Worm (Caenorhabditis elegans) whole organism, L3 larva: ENCODE results near the gene ins-32.

ENCODE experiments used
- R02D3.7 ChIP-seq: fragments of 150-350 bp; optimal IDR thresholded peaks from 2 replicates; lab custom pipeline; 2014; ENCODE audit warnings: missing biosample characterization, missing genetic modification characterization
- ZK546.5 ChIP-seq: sonication (generic microtip); optimal IDR thresholded peaks from 2 replicates; lab custom pipeline; 2017; ENCODE audit warnings: missing biosample characterization, missing genetic modification characterization
- aly-2 ChIP-seq: fragments of 150-350 bp; optimal IDR thresholded peaks from 2 replicates; lab custom pipeline; 2014; ENCODE audit warnings: missing biosample characterization, missing genetic modification characterization
- ama-1 ChIP-seq: fragments of 150-350 bp; optimal IDR thresholded peaks from 2 replicates; lab custom pipeline; 2018
- ceh-16 ChIP-seq: sonication (generic microtip); optimal IDR thresholded peaks from 2 replicates; lab custom pipeline; 2017; ENCODE audit warnings: missing biosample characterization, missing genetic modification characterization
- ceh-9 ChIP-seq: sonication (generic microtip); optimal IDR thresholded peaks from 2 replicates; lab custom pipeline; 2018; ENCODE audit warnings: missing biosample characterization, missing genetic modification characterization
- daf-12 ChIP-seq: fragments of 150-350 bp; optimal IDR thresholded peaks from 2 replicates; lab custom pipeline; 2014; ENCODE audit warnings: missing biosample characterization, missing genetic modification reagents, missing genetic modification characterization
- egl-27 ChIP-seq: sonication (generic microtip); optimal IDR thresholded peaks from 4 replicates; lab custom pipeline; 2017; ENCODE audit warnings: missing biosample characterization, missing genetic modification reagents, missing genetic modification characterization
- egl-5 ChIP-seq: fragments of 150-350 bp; optimal IDR thresholded peaks from 2 replicates; lab custom pipeline; 2017; ENCODE audit warnings: missing biosample characterization, missing genetic modification reagents, missing genetic modification characterization, inconsistent platforms
- elt-1 ChIP-seq: fragments of 150-350 bp; optimal IDR thresholded peaks from 2 replicates; lab custom pipeline; 2014; ENCODE audit warnings: missing biosample characterization, missing genetic modification characterization
- elt-2 ChIP-seq: sonication (generic microtip); optimal IDR thresholded peaks from 2 replicates; lab custom pipeline; 2016; ENCODE audit warnings: missing genetic modification reagents, mild to moderate bottlenecking, missing genetic modification characterization, missing compliant biosample characterization
- elt-3 ChIP-seq, 3 experiments: fragments of 150-350 bp in 1 of 3; sonication (generic microtip) in 2 of 3; optimal IDR thresholded peaks; 2 replicates in 2 of 3; 4 replicates in 1 of 3; lab custom pipeline; 2014 to 2017; ENCODE audit warnings: missing biosample characterization in 3 of 3, missing genetic modification characterization in 3 of 3
- eor-1 ChIP-seq, 2 experiments: fragments of 150-350 bp; optimal IDR thresholded peaks; 2 replicates each; lab custom pipeline; 2014 to 2018; ENCODE audit warnings: missing biosample characterization in 2 of 2, missing genetic modification characterization in 2 of 2
- fkh-2 ChIP-seq: fragments of 150-350 bp; optimal IDR thresholded peaks from 2 replicates; lab custom pipeline; 2014; ENCODE audit warnings: missing biosample characterization, missing genetic modification reagents, missing genetic modification characterization
- fos-1 ChIP-seq: fragments of 150-350 bp; optimal IDR thresholded peaks from 2 replicates; lab custom pipeline; 2014; ENCODE audit warnings: missing biosample characterization, missing genetic modification characterization
- hmg-11 ChIP-seq: sonication (generic microtip); optimal IDR thresholded peaks from 2 replicates; lab custom pipeline; 2016; ENCODE audit warnings: missing genetic modification characterization, missing compliant biosample characterization
- jun-1 ChIP-seq: fragments of 150-350 bp; optimal IDR thresholded peaks from 2 replicates; lab custom pipeline; 2014; ENCODE audit warnings: missing biosample characterization, missing genetic modification reagents, missing genetic modification characterization
- lin-15B ChIP-seq: fragments of 150-350 bp; optimal IDR thresholded peaks from 2 replicates; lab custom pipeline; 2014; ENCODE audit warnings: missing biosample characterization, missing genetic modification characterization
- lin-39 ChIP-seq: fragments of 150-350 bp; optimal IDR thresholded peaks from 2 replicates; lab custom pipeline; 2018; ENCODE audit warnings: missing biosample characterization, missing genetic modification reagents, missing genetic modification characterization
- lsy-12 ChIP-seq: sonication (generic microtip); optimal IDR thresholded peaks from 2 replicates; lab custom pipeline; 2016; ENCODE audit warnings: mild to moderate bottlenecking, missing genetic modification characterization, missing compliant biosample characterization
- mdl-1 ChIP-seq: fragments of 150-350 bp; optimal IDR thresholded peaks from 2 replicates; lab custom pipeline; 2014; ENCODE audit warnings: missing biosample characterization, missing genetic modification characterization
- nfya-1 ChIP-seq: sonication (generic microtip); optimal IDR thresholded peaks from 2 replicates; lab custom pipeline; 2017; ENCODE audit warnings: missing genetic modification characterization, mild to moderate bottlenecking, missing compliant biosample characterization, antibody characterized with exemption, moderate library complexity; ENCODE audit not compliant: insufficient read depth
- nhr-11 ChIP-seq: fragments of 150-350 bp; optimal IDR thresholded peaks from 2 replicates; lab custom pipeline; 2014; ENCODE audit warnings: missing biosample characterization, missing genetic modification characterization
- nhr-12 ChIP-seq: fragments of 150-350 bp; optimal IDR thresholded peaks from 2 replicates; lab custom pipeline; 2014; ENCODE audit warnings: missing biosample characterization, missing genetic modification characterization
- nhr-25 ChIP-seq: sonication (generic microtip); optimal IDR thresholded peaks from 2 replicates; lab custom pipeline; 2017; ENCODE audit warnings: missing biosample characterization, missing genetic modification characterization
- nhr-28 ChIP-seq: fragments of 150-350 bp; optimal IDR thresholded peaks from 2 replicates; lab custom pipeline; 2014; ENCODE audit warnings: missing biosample characterization, missing genetic modification characterization
- nhr-43 ChIP-seq: sonication (generic microtip); optimal IDR thresholded peaks from 2 replicates; lab custom pipeline; 2016; ENCODE audit warnings: mild to moderate bottlenecking, missing genetic modification characterization, missing compliant biosample characterization; ENCODE audit not compliant: poor library complexity, severe bottlenecking
- nhr-67 ChIP-seq: fragments of 150-350 bp; optimal IDR thresholded peaks from 2 replicates; lab custom pipeline; 2014; ENCODE audit warnings: missing biosample characterization, missing genetic modification characterization
- nhr-76 ChIP-seq: fragments of 150-350 bp; sonication (generic microtip); optimal IDR thresholded peaks from 5 replicates; lab custom pipeline; 2014; ENCODE audit warnings: missing biosample characterization, missing genetic modification characterization
- pqm-1 ChIP-seq: fragments of 150-350 bp; optimal IDR thresholded peaks from 2 replicates; lab custom pipeline; 2017; ENCODE audit warnings: missing biosample characterization, missing genetic modification characterization, inconsistent platforms
- unc-39 ChIP-seq: sonication (generic microtip); optimal IDR thresholded peaks from 4 replicates; lab custom pipeline; 2017; ENCODE audit warnings: missing biosample characterization, missing genetic modification characterization
- unc-62 ChIP-seq: fragments of 150-350 bp; sonication (generic microtip); optimal IDR thresholded peaks from 4 replicates; lab custom pipeline; 2014; ENCODE audit warnings: missing biosample characterization, missing genetic modification reagents, missing genetic modification characterization
- zag-1 ChIP-seq: fragments of 150-350 bp; optimal IDR thresholded peaks from 2 replicates; lab custom pipeline; 2014; ENCODE audit warnings: missing biosample characterization, missing genetic modification characterization
- ztf-11 ChIP-seq: fragments of 150-350 bp; optimal IDR thresholded peaks from 2 replicates; lab custom pipeline; 2014; ENCODE audit warnings: missing biosample characterization, missing genetic modification characterization
- ztf-4 ChIP-seq: fragments of 150-350 bp; optimal IDR thresholded peaks from 2 replicates; lab custom pipeline; 2014; ENCODE audit warnings: missing biosample characterization, missing genetic modification characterization

ins-32 gene

ce11 chrII:3806964-3807363 is 3.8 kb upstream of the ins-32 start, which contains the start of gene F54D10.4:
Gene F54D10.4, minus strand, starts transcription at chrII:3807064.
- TF ChIP-seq ZK546.5 (tag; lab: Kevin White, UChicago): no peak
- TF ChIP-seq lin-15B: no peak
- no peak for TF ChIP-seq nhr-76 (tag; lab: Kevin White, UChicago)
- no peak for TF ChIP-seq ceh-9
- no peak for TF ChIP-seq pqm-1 (tag; lab: Kevin White, UChicago)
- no peak for TF ChIP-seq mdl-1 (tag; lab: Kevin White, UChicago)
- TF ChIP-seq nhr-12 (tag; lab: Kevin White, UChicago): no peak
- TF ChIP-seq nhr-25: no peak
- no peak for TF ChIP-seq fos-1
- TF ChIP-seq fkh-2 (tag; lab: Kevin White, UChicago): no peak
- no peak for TF ChIP-seq ceh-16 (tag; lab: Kevin White, UChicago)
- TF ChIP-seq nhr-28 (tag; lab: Kevin White, UChicago): no peak

- TF ChIP-seq fkh-2 (tag; lab: Kevin White, UChicago) (no peak), elt-1 (tag; lab: Kevin White, UChicago) (no peak), R02D3.7 (tag; lab: Kevin White, UChicago) (no peak), unc-62 (GFP tag; lab: Kevin White, UChicago) (no peak), ama-1 (lab: Kevin White, UChicago) (no peak), nhr-43 (tag; lab: Kevin White, UChicago) (no peak), hmg-11 (tag; lab: Kevin White, UChicago) (no peak), ztf-11 (tag; lab: Kevin White, UChicago) (no peak), egl-5 (tag; lab: Kevin White, UChicago) (no peak), fos-1 (no peak)
These were observed 2.4 kb upstream of the ins-32 start for ce11 chrII:3805518-3805917.

- TF ChIP-seq fos-1 (no peak), daf-12 (tag; lab: Kevin White, UChicago) (no peak), egl-27 (tag; lab: Kevin White, UChicago) (no peak), ztf-11 (tag; lab: Kevin White, UChicago) (no peak), zag-1 (tag; lab: Kevin White, UChicago) (no peak), ceh-16 (tag; lab: Kevin White, UChicago) (no peak), nfya-1 (tag; lab: Kevin White, UChicago) (no peak), nhr-11 (tag; lab: Kevin White, UChicago) (no peak), unc-39 (tag; lab: Kevin White, UChicago) (no peak), nhr-25 (no peak), ztf-4 (tag; lab: Kevin White, UChicago) (no peak), aly-2 (tag; lab: Kevin White, UChicago) (no peak), mdl-1 (tag; lab: Kevin White, UChicago) (no peak), lin-15B (no peak), nhr-28 (tag; lab: Kevin White, UChicago) (no peak), nhr-12 (tag; lab: Kevin White, UChicago) (no peak), nhr-67 (no peak), R02D3.7 (tag; lab: Kevin White, UChicago) (no peak)
These were observed 7.8 kb downstream of the ins-32 start, which contains the start of gene Y8A9A.2 for ce11 chrII:3795323-3795722. Gene Y8A9A.2, plus strand, starts transcription at chrII:3795623.

- TF ChIP-seq ceh-16 (tag; lab: Kevin White, UChicago) (no peak), nhr-12 (tag; lab: Kevin White, UChicago) (no peak), egl-27 (tag; lab: Kevin White, UChicago) (no peak), jun-1 (tag; lab: Kevin White, UChicago) (no peak)
These were observed 9.8 kb downstream of the ins-32 start, which contains the start of gene fbxb-99 for ce11 chrII:3793336-3793735. Gene fbxb-99, minus strand, starts transcription at chrII:3793436.

ce11 chrII:3788356-3788962 is 14.7 kb downstream of the ins-32 start:
- peak; percentile 7 for TF ChIP-seq pqm-1 (tag; lab: Kevin White, UChicago)
- TF ChIP-seq nhr-28 (tag; lab: Kevin White, UChicago): no peak
- TF ChIP-seq eor-1 (tag; optimal IDR thresholded peaks at IDR 0.05; lab: Kevin White, UChicago): no peak
- TF ChIP-seq elt-2 (tag; lab: Kevin White, UChicago): peak; percentile 58
- TF ChIP-seq mdl-1 (tag; lab: Kevin White, UChicago): no peak
- no peak for TF ChIP-seq lin-39 (tag; lab: Kevin White, UChicago)
- TF ChIP-seq fkh-2 (tag; lab: Kevin White, UChicago): no peak
- no peak for TF ChIP-seq elt-3 (tag; optimal IDR thresholded peaks at IDR 0.05; lab: Kevin White, UChicago)
- no peak for TF ChIP-seq lsy-12 (tag; lab: Kevin White, UChicago)
- TF ChIP-seq, all 47 proteins: peak for 2
